2 worm cellular contexts compared by ENCODE assay signal in the genomic region with DNA sequence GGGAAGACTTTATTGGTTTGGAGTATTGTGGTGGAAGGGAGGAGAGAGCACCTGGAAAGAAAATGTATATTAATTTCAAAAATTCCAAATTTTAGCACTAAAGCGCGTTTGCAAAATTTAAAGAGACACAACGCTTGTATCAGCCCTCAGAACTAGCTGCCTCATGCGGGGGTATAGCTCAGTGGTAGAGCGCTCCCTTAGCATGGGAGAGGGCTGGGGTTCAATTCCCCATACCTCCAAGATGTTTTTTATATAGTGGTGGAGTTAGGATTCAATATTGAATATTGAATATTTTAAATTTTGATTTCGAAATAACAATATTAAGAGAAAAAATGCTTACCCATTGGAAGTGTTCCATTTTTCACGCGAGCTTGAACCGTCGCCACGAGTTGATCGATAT.
TF ChIP-seq lines count a peak whose summit lies in the region.

No protein-coding gene starts in this region.

TF ChIP-seq in whole organism, L1 larva, 84 proteins besides CTCF, POLR2A, EP300 and RAD21 (continued from another document):
- TF ChIP-seq unc-62 (GFP tag; optimal IDR thresholded peaks at IDR 0.05; lab: Kevin White, UChicago) (no peak), nhr-90 (tag; optimal IDR thresholded peaks at IDR 0.05; lab: Kevin White, UChicago; ENCODE audit: poor library complexity) (peak; percentile 25), snpc-4 (tag; optimal IDR thresholded peaks at IDR 0.05; lab: Kevin White, UChicago) (peak; percentile 10), mep-1 (tag; optimal IDR thresholded peaks at IDR 0.05; lab: Kevin White, UChicago) (no peak), lin-35 (GFP tag; optimal IDR thresholded peaks at IDR 0.05; lab: Kevin White, UChicago) (peak in 1 of 2 experiments; percentile 42), pqm-1 (tag; optimal IDR thresholded peaks at IDR 0.05; lab: Kevin White, UChicago) (no peak), lin-15B (tag; optimal IDR thresholded peaks at IDR 0.05; lab: Kevin White, UChicago) (no peak), Y116A8C.19 (tag; optimal IDR thresholded peaks at IDR 0.05; lab: Kevin White, UChicago; ENCODE audit: borderline replicate concordance) (no peak), egl-27 (tag; optimal IDR thresholded peaks at IDR 0.05; lab: Kevin White, UChicago) (no peak), sptf-1 (tag; optimal IDR thresholded peaks at IDR 0.05; lab: Kevin White, UChicago) (no peak), nhr-19 (GFP tag; conservative IDR thresholded peaks at IDR 0.05; lab: Robert Waterston, UW) (peak; percentile 28; the same call in 1 of the 2 replicates), xbp-1 (tag; optimal IDR thresholded peaks at IDR 0.05; lab: Kevin White, UChicago) (peak; percentile 24), hpl-2 (GFP tag; optimal IDR thresholded peaks at IDR 0.05; lab: Kevin White, UChicago) (no peak), vab-15 (tag; optimal IDR thresholded peaks at IDR 0.05; lab: Kevin White, UChicago) (no peak), C16A3.4 (tag; optimal IDR thresholded peaks at IDR 0.05; lab: Kevin White, UChicago) (peak; percentile 2), ces-1 (GFP tag; optimal IDR thresholded peaks at IDR 0.05; lab: Kevin White, UChicago) (no peak), nhr-28 (tag; optimal IDR thresholded peaks at IDR 0.05; lab: Kevin White, UChicago) (no peak), mdl-1 (tag; optimal IDR thresholded peaks at IDR 0.05; lab: Kevin White, UChicago) (peak in 1 of 2 experiments; percentile 35), ceh-8 (GFP tag; optimal IDR thresholded peaks at IDR 0.05; lab: Kevin White, UChicago) (no peak), tlp-1 (tag; optimal IDR thresholded peaks at IDR 0.05; lab: Kevin White, UChicago) (no peak), nhr-76 (tag; optimal IDR thresholded peaks at IDR 0.05; lab: Kevin White, UChicago) (no peak), mab-9 (GFP tag; IDR thresholded peaks at IDR 0.05; lab: Robert Waterston, UW) (no peak), ceh-82 (tag; optimal IDR thresholded peaks at IDR 0.05; lab: Kevin White, UChicago) (peak in 1 of 3 experiments; percentile 15)

TF ChIP-seq in whole organism, young adult, 124 proteins besides CTCF, POLR2A, EP300 and RAD21 (continued from another document):
- TF ChIP-seq atf-7 (tag; optimal IDR thresholded peaks at IDR 0.05; lab: Kevin White, UChicago) (peak; percentile 43), nfyb-1 (GFP tag; IDR thresholded peaks at IDR 0.05; lab: Robert Waterston, UW) (peak; percentile 76), lin-40 (tag; optimal IDR thresholded peaks at IDR 0.05; lab: Kevin White, UChicago) (peak; percentile 29), ceh-27 (GFP tag; optimal IDR thresholded peaks at IDR 0.05; lab: Kevin White, UChicago) (peak; percentile 47), let-526 (GFP tag; IDR thresholded peaks at IDR 0.05; lab: Robert Waterston, UW) (no peak), ceh-40 (GFP tag; IDR thresholded peaks at IDR 0.05; lab: Robert Waterston, UW) (0 out of 2 replicates have a peak, but pooled peaks have one; percentile 77), aptf-3 (GFP tag; IDR thresholded peaks at IDR 0.05; lab: Robert Waterston, UW) (0 out of 2 replicates have a peak, but pooled peaks have one; percentile 55), zim-3 (tag; optimal IDR thresholded peaks at IDR 0.05; lab: Kevin White, UChicago) (peak; percentile 26), Y79H2A.3 (GFP tag; conservative IDR thresholded peaks at IDR 0.05; lab: Robert Waterston, UW) (no peak), mxl-1 (tag; optimal IDR thresholded peaks at IDR 0.05; lab: Kevin White, UChicago) (peak; percentile 64), F37B4.10 (GFP tag; IDR thresholded peaks at IDR 0.05; lab: Robert Waterston, UW) (no peak), tbp1 (GFP tag; optimal IDR thresholded peaks at IDR 0.05; lab: Kevin White, UChicago) (peak; percentile 96), cebp-2 (GFP tag; IDR thresholded peaks at IDR 0.05; lab: Robert Waterston, UW) (no peak), attf-5 (GFP tag; optimal IDR thresholded peaks at IDR 0.05; lab: Kevin White, UChicago) (peak; percentile 21), rcor-1 (GFP tag; IDR thresholded peaks at IDR 0.05; lab: Robert Waterston, UW) (peak; percentile 62), Y53F4B.3 (GFP tag; IDR thresholded peaks at IDR 0.05; lab: Robert Waterston, UW) (0 out of 2 replicates have a peak, but pooled peaks have one; percentile 41), Y56A3A.18 (GFP tag; IDR thresholded peaks at IDR 0.05; lab: Robert Waterston, UW) (peak; percentile 49; the same call in 1 of the 2 replicates), bed-1 (GFP tag; IDR thresholded peaks at IDR 0.05; lab: Robert Waterston, UW) (peak; percentile 89; the same call in 1 of the 2 replicates), die-1 (tag; optimal IDR thresholded peaks at IDR 0.05; lab: Kevin White, UChicago) (peak; percentile 86), attf-6 (GFP tag; IDR thresholded peaks at IDR 0.05; lab: Robert Waterston, UW) (peak; percentile 94), egrh-3 (GFP tag; IDR thresholded peaks at IDR 0.05; lab: Robert Waterston, UW) (0 out of 2 replicates have a peak, but pooled peaks have one; percentile 34), hmg-20 (GFP tag; IDR thresholded peaks at IDR 0.05; lab: Robert Waterston, UW) (peak; percentile 84), F33H1.4 (GFP tag; IDR thresholded peaks at IDR 0.05; lab: Robert Waterston, UW) (no peak), F55B11.4 (tag; optimal IDR thresholded peaks at IDR 0.05; lab: Kevin White, UChicago; ENCODE audit: borderline replicate concordance, insufficient read depth) (no peak), ceh-100 (GFP tag; IDR thresholded peaks at IDR 0.05; lab: Robert Waterston, UW) (peak; percentile 68), bed-2 (GFP tag; IDR thresholded peaks at IDR 0.05; lab: Robert Waterston, UW) (no peak)
